Fruit fly (Drosophila melanogaster) whole organism, larva: ENCODE measurements around the gene sky.

Experiments used
- noc ChIP-seq: fragments of 200-800 bp; sonication (Bioruptor generic); optimal IDR thresholded peaks from 3 replicates; lab custom pipeline; 2019; ENCODE audit warnings: missing biosample characterization, mild to moderate bottlenecking, missing genetic modification characterization, moderate library complexity

Gene sky

DNA sequence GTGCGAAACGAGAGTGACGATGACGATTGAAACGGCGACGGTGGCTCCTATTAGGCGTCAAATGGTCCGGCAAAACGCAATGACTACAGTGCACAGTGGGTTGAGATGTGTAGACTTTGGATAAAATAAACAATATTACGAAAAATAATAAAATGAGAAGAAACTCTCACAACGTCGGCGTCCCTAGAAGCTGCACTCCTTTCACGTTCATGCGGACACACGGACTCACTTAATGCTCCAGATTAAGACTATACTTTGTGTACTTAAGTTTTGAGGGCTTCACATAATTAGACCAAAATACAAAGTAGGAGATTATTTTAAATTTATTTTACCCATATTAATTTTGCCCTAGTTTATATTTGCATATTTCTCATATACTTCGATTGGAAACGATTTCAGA lies 78.7 kb downstream of the sky start:
- no peak for TF ChIP-seq noc (tag; lab: Kevin White, UChicago)

- TF ChIP-seq noc (tag; lab: Kevin White, UChicago): no peak
These were observed 80.8 kb downstream of the sky start, which contains the start of gene Spn38F for dm6 chr2L:20837885-20838284. TSS of gene Spn38F (minus strand) at chr2L:20837985.

dm6 chr2L:20835501-20835900 lies 83.2 kb downstream of the sky start, which contains the start of gene Oseg5:
TSS of gene Oseg5 (minus strand) at chr2L:20835840.
- TF ChIP-seq noc (tag; lab: Kevin White, UChicago): no peak

dm6 chr2L:20831060-20831459 lies 87.7 kb downstream of the sky start, which contains the start of gene CG31674:
TSS of gene CG31674 (plus strand) at chr2L:20831262.
- peak; percentile 48 for TF ChIP-seq noc (tag; lab: Kevin White, UChicago)

dm6 chr2L:20829755-20830396 lies 88.9 kb downstream of the sky start:
- TF ChIP-seq noc (tag; lab: Kevin White, UChicago): peak; percentile 68

DNA sequence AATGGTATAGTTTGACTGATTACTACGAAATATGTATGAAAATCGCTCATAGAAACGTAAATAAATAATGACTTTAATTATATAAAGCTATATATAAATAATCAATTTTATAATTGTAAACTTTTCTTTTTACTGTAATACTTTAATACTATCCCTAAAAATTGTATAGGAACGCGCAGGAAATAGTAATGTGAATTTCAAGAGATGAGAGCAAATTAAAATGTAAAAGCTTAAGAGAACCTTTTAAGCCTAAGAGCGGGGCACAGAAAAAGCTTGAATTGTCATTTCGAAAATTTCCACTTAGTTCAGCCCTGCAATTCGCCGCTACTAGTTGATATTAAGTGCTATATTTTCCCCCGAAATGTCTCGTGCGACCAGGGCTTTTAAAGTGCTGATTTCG lies 89.4 kb downstream of the sky start, which contains the start of gene CG31673:
CG31673 (plus strand) TSS at position 301 of the 400 bp plus-strand sequence.
- TF ChIP-seq noc (tag; lab: Kevin White, UChicago): no peak

- TF ChIP-seq noc (tag; lab: Kevin White, UChicago): no peak
These were observed 90.0 kb downstream of the sky start for dm6 chr2L:20828701-20829100.

dm6 chr2L:20827045-20827444 lies 91.7 kb downstream of the sky start:
- no peak for TF ChIP-seq noc (tag; lab: Kevin White, UChicago)

DNA sequence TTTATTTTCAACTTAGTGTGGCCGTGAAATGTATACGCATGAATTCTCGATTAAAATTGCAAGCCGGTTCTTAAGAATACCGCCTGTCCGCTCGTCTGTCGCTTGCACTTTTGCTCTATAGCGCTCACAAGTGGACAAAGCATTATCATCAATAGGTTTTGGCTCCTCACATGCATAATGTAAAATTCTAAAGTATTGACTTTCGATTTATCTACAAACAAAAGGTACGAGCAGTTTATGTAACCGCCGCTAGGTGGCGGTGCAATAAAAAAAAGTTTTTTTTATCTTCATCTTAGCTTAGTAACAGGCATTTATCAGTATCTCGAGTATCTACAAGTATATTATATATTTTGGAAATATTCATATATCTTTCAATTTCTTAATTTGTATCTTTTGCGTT lies 92.5 kb downstream of the sky start:
- no peak for TF ChIP-seq noc (tag; lab: Kevin White, UChicago)

DNA sequence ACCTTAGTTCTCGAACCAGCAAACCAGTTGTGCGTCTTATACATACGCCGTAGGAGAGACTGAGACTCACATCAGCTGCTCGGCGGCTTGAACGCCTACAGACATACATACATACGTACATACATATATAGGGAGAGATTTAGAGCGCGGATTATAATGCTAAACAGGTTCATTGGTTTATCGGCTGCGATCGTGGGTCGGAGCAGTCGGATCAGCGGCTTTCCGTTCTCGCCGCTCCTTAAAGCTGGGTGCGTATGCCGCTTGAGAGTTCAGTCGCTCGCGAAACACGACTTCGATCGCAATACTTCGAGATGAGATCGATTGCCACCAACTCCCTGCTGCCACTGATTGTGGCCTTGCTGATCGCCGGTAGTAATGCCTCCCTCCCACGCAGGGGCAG lies 93.5 kb downstream of the sky start:
- TF ChIP-seq noc (tag; lab: Kevin White, UChicago): peak; percentile 16

DNA sequence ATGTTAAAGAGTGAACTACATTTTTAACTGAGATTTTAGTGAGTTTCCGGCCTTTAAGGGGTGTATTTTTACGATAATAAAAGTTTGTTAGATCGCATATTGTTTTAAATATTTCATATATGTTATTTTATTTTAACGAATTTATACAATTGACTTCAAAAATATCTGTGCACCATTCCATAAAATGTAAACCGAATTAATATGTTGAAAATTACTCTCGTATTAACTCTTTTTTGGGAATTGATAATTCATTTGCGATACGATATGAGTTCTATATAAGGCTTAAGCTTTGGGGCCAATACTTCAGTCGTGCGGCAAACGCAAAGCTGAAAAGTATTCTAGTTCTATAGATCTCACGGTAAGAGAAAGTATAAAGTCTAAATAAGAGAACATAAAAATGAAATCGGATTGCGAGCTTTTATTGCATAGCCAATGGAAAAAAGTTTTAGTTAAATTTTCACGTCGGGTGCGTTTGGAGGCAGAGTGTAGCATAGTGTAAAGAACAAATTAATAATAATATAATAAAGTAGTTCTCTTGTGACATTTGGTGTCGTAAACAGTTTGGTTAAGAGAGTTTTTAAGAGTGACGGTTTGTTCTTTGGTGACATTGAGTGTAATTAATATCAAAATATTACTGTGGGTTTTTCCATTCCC lies 94.5 kb downstream of the sky start:
- TF ChIP-seq noc (tag; lab: Kevin White, UChicago): no peak

DNA sequence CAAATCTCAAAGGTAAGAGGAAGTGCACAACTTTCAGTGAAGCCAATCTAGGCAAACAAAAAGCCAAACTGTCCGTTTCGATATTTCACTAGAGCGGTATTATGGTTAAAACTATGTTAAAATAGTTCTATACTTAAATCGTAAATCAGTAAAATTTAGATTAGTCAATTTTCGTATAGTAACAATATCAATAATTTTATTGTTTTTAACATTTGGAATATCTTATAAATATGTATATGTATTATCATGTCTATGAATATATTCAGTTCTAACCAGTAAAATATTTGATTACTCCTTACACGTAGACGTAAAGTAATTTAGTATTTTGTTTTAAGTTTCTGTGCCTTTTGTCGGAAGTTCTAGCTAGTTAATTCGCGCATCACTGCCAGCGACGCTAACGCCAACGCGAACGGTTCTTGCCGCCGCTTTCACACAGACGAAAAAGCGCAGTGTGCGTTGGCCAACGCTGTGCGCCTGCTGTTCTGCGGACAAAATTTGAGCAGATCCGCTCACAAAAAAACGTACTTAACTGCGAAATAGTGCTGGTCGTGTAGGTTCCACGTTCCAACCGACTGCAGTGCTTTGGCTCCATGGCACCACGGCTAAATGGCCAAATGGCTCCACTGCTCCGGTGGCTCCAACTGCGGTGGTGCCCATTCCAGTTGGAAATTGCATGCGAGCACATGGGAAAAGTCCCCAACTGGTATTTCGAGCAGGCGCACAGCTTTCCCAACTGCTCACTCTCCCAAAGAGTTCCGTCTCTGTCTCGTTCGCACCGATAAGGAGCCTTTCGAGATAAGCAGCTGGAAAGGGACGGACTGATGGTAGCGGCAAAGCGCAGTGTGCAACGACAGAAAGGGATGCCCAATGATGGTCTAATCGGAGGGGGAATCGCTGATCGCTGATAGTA lies 95.3 kb downstream of the sky start:
- peak; percentile 15 for TF ChIP-seq noc (tag; lab: Kevin White, UChicago)

DNA sequence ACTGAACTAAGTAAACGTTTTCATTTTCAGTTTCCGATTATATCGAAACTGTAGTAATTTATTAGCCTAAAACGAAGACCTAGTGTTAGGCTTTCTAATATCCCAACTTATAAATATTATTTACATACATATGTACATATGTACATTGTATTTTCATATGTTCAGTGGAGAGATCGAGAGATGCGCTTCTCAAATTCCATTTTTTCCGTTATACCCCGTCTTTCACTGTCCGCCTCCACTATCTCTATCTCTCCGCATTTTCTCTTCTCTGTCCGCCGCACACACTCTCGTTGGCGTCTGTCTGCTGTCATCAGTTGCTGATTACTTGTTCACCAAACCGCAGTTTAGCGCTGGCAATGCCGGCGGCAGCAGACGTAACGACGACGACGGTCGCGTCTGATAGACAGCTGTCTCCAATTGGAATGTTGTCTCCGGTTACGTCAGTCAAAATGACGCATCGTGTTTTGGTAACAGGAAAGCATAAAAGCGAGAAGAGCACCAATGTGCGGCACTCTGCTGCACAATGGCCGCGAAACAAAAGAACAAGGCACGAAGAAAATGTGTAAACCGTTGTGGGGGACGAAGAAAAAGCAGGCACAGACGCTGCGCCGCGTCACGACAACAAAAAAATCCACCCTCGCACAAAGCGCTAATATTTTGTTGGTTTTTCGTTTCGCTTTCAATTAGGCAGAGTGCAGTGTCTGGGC lies 96.1 kb downstream of the sky start, which contains the start of gene CG9331:
CG9331 (plus strand) TSS at position 340 of the 707 bp plus-strand sequence.
- peak; percentile 35 for TF ChIP-seq noc (tag; lab: Kevin White, UChicago)

dm6 chr2L:20822025-20822371 lies 96.7 kb downstream of the sky start:
- no peak for TF ChIP-seq noc (tag; lab: Kevin White, UChicago)
